Fruit fly (Drosophila melanogaster) whole organism, embryonic: ENCODE measurements around the gene wap.
A peak's percentile ranks its signal among the peaks of the same experiment; 100 is the strongest.

Experiments used
- Adf1 ChIP-seq: fragments of 200-800 bp; sonication (Bioruptor generic); IDR thresholded peaks from 2 replicates; pipeline ENCODE4 v1.3.6; 2022; ENCODE audit warnings: missing biosample characterization, missing genetic modification characterization
- BtbVII ChIP-seq: fragments of 200-800 bp; sonication (Bioruptor generic); optimal IDR thresholded peaks from 3 replicates; lab custom pipeline; 2017; ENCODE audit warnings: missing biosample characterization, mild to moderate bottlenecking, missing genetic modification characterization
- CG10366 ChIP-seq: fragments of 200-800 bp; sonication (Bioruptor generic); IDR thresholded peaks from 2 replicates; pipeline ENCODE4 v1.3.6; 2022; ENCODE audit warnings: missing biosample characterization, missing genetic modification characterization
- CG11723 ChIP-seq: fragments of 200-800 bp; sonication (Bioruptor generic); optimal IDR thresholded peaks from 2 replicates; lab custom pipeline; 2017; ENCODE audit warnings: missing biosample characterization, mild to moderate bottlenecking, missing genetic modification characterization
- CG12071 ChIP-seq: fragments of 200-800 bp; sonication (Bioruptor generic); optimal IDR thresholded peaks from 3 replicates; lab custom pipeline; 2018; ENCODE audit warnings: missing biosample characterization, mild to moderate bottlenecking, missing genetic modification characterization
- CG12942 ChIP-seq: fragments of 200-800 bp; sonication (Bioruptor generic); optimal IDR thresholded peaks from 3 replicates; lab custom pipeline; 2016; ENCODE audit warnings: missing biosample characterization, missing genetic modification characterization
- CG14965 ChIP-seq: fragments of 200-800 bp; sonication (Bioruptor generic); optimal IDR thresholded peaks from 2 replicates; lab custom pipeline; 2016; ENCODE audit warnings: missing biosample characterization, missing genetic modification characterization, borderline replicate concordance
- CG15011 ChIP-seq: fragments of 200-800 bp; sonication (Bioruptor generic); optimal IDR thresholded peaks from 3 replicates; lab custom pipeline; 2018; ENCODE audit warnings: missing biosample characterization, mild to moderate bottlenecking, missing genetic modification characterization
- CG15269 ChIP-seq: fragments of 200-800 bp; sonication (Bioruptor generic); optimal IDR thresholded peaks from 2 replicates; lab custom pipeline; 2018; ENCODE audit warnings: missing biosample characterization, mild to moderate bottlenecking, missing genetic modification characterization, moderate library complexity
- CG17385 ChIP-seq: fragments of 200-800 bp; sonication (Bioruptor generic); optimal IDR thresholded peaks from 3 replicates; lab custom pipeline; 2018; ENCODE audit warnings: missing biosample characterization, mild to moderate bottlenecking, missing genetic modification characterization
- CG18262 ChIP-seq: fragments of 200-800 bp; optimal IDR thresholded peaks from 3 replicates; lab custom pipeline; 2019; ENCODE audit warnings: missing biosample characterization, mild to moderate bottlenecking, missing genetic modification characterization, moderate library complexity
- CG30431 ChIP-seq: fragments of 200-800 bp; sonication (Bioruptor generic); optimal IDR thresholded peaks from 2 replicates; lab custom pipeline; 2017; ENCODE audit warnings: missing biosample characterization, missing genetic modification characterization
- CG31365 ChIP-seq: fragments of 200-800 bp; sonication (Bioruptor generic); optimal IDR thresholded peaks from 2 replicates; lab custom pipeline; 2018; ENCODE audit warnings: missing biosample characterization, mild to moderate bottlenecking, missing genetic modification characterization
- CG31388 ChIP-seq: fragments of 200-800 bp; sonication (Bioruptor generic); optimal IDR thresholded peaks from 2 replicates; lab custom pipeline; 2016; ENCODE audit warnings: missing biosample characterization, missing genetic modification characterization
- CG34376 ChIP-seq: fragments of 200-800 bp; sonication (Bioruptor generic); optimal IDR thresholded peaks from 2 replicates; lab custom pipeline; 2018; ENCODE audit warnings: missing biosample characterization, mild to moderate bottlenecking, missing genetic modification characterization
- CG4360 ChIP-seq: fragments of 200-800 bp; sonication (Bioruptor generic); IDR thresholded peaks from 2 replicates; pipeline ENCODE4 v1.3.6; 2022; ENCODE audit warnings: missing biosample characterization, missing genetic modification characterization
- CG6175 ChIP-seq: fragments of 200-800 bp; sonication (Bioruptor generic); IDR thresholded peaks from 3 replicates; pipeline ENCODE4 v1.3.6; 2022; ENCODE audit warnings: missing biosample characterization, missing genetic modification characterization
- CG7745 ChIP-seq: fragments of 200-800 bp; sonication (Bioruptor generic); optimal IDR thresholded peaks from 2 replicates; lab custom pipeline; 2018; ENCODE audit warnings: missing biosample characterization, mild to moderate bottlenecking, missing genetic modification characterization, moderate library complexity
- CG9797 ChIP-seq: fragments of 200-800 bp; sonication (Bioruptor generic); optimal IDR thresholded peaks from 3 replicates; lab custom pipeline; 2018; ENCODE audit warnings: missing biosample characterization, mild to moderate bottlenecking, missing genetic modification characterization
- CG9817 ChIP-seq: fragments of 200-800 bp; sonication (Bioruptor generic); optimal IDR thresholded peaks from 2 replicates; lab custom pipeline; 2018; ENCODE audit warnings: missing biosample characterization, mild to moderate bottlenecking, missing genetic modification characterization, moderate library complexity
- D ChIP-seq, 2 experiments: fragments of 200-800 bp in 1 of 2; fragments of >200 bp in 1 of 2; sonication (Bioruptor generic) in 1 of 2; optimal IDR thresholded peaks; 2 replicates in 1 of 2; 3 replicates in 1 of 2; lab custom pipeline; 2017; ENCODE audit warnings: mild to moderate bottlenecking in 1 of 2, missing biosample characterization in 1 of 2, missing genetic modification characterization in 1 of 2, missing genetic modification reagents in 1 of 2
- Dbx ChIP-seq: fragments of 200-800 bp; sonication (Bioruptor generic); IDR thresholded peaks from 3 replicates; pipeline ENCODE4 v1.3.6; 2022; ENCODE audit warnings: missing biosample characterization, missing genetic modification characterization
- Deaf1 ChIP-seq: fragments of 200-800 bp; optimal IDR thresholded peaks from 3 replicates; lab custom pipeline; 2019; ENCODE audit warnings: missing biosample characterization, mild to moderate bottlenecking, missing genetic modification characterization, moderate library complexity
- HLH3B ChIP-seq: fragments of 200-800 bp; sonication (Bioruptor generic); IDR thresholded peaks from 2 replicates; pipeline ENCODE4 v1.3.6; 2022; ENCODE audit warnings: missing biosample characterization, missing genetic modification characterization
- Hr78 ChIP-seq, 2 experiments: fragments of 200-800 bp in 1 of 2; fragments of >200 bp in 1 of 2; sonication (Bioruptor generic) in 1 of 2; optimal IDR thresholded peaks; 2 replicates each; lab custom pipeline; 2017 to 2019; ENCODE audit warnings: missing biosample characterization in 2 of 2, missing genetic modification characterization in 2 of 2, mild to moderate bottlenecking in 1 of 2, moderate library complexity in 1 of 2
- Lhr ChIP-seq: fragments of 200-800 bp; sonication (Bioruptor generic); optimal IDR thresholded peaks from 3 replicates; lab custom pipeline; 2017; ENCODE audit warnings: mild to moderate bottlenecking, missing biosample characterization, missing genetic modification reagents, missing genetic modification characterization
- Lpt ChIP-seq: fragments of >200 bp; optimal IDR thresholded peaks from 2 replicates; lab custom pipeline; 2018; ENCODE audit warnings: missing biosample characterization, missing genetic modification characterization
- NK7.1 ChIP-seq: fragments of 200-800 bp; sonication (Bioruptor generic); optimal IDR thresholded peaks from 3 replicates; lab custom pipeline; 2016; ENCODE audit warnings: missing biosample characterization, missing genetic modification characterization
- Neu2 ChIP-seq: fragments of 200-800 bp; sonication (Bioruptor generic); optimal IDR thresholded peaks from 3 replicates; lab custom pipeline; 2016; ENCODE audit warnings: missing biosample characterization, missing genetic modification characterization, borderline replicate concordance
- Oli ChIP-seq: fragments of 200-800 bp; sonication (Bioruptor generic); optimal IDR thresholded peaks from 2 replicates; lab custom pipeline; 2018; ENCODE audit warnings: missing biosample characterization, mild to moderate bottlenecking, missing genetic modification characterization, moderate library complexity
- Poxn ChIP-seq: fragments of 200-800 bp; sonication (Bioruptor generic); IDR thresholded peaks from 2 replicates; pipeline ENCODE4 v1.3.6; 2022; ENCODE audit warnings: missing biosample characterization, missing genetic modification characterization
- Sox102F ChIP-seq: fragments of 200-800 bp; sonication (Bioruptor generic); optimal IDR thresholded peaks from 2 replicates; lab custom pipeline; 2018; ENCODE audit warnings: missing biosample characterization, mild to moderate bottlenecking, missing genetic modification characterization, moderate library complexity
- Sry-β ChIP-seq: fragments of 200-800 bp; sonication (Bioruptor generic); optimal IDR thresholded peaks from 2 replicates; lab custom pipeline; 2018; ENCODE audit warnings: missing biosample characterization, mild to moderate bottlenecking, missing genetic modification characterization, moderate library complexity
- Trl ChIP-seq, 3 experiments: fragments of >200 bp in 2 of 3; fragments of 200-800 bp in 1 of 3; sonication (Bioruptor generic) in 1 of 3; optimal IDR thresholded peaks; 2 replicates in 1 of 3; 3 replicates in 2 of 3; lab custom pipeline; 2016 to 2017; ENCODE audit warnings: missing biosample characterization in 1 of 3, missing genetic modification characterization in 1 of 3
- Vsx1 ChIP-seq: fragments of 200-800 bp; sonication (Bioruptor generic); optimal IDR thresholded peaks from 2 replicates; lab custom pipeline; 2017; ENCODE audit warnings: missing biosample characterization, mild to moderate bottlenecking, missing genetic modification characterization, missing genetic modification reagents
- aop ChIP-seq: fragments of 200-800 bp; sonication (Bioruptor generic); IDR thresholded peaks from 2 replicates; pipeline ENCODE4 v1.3.6; 2022; ENCODE audit warnings: missing biosample characterization, missing genetic modification characterization
- bcd ChIP-seq: fragments of 200-800 bp; sonication (Bioruptor generic); optimal IDR thresholded peaks from 2 replicates; lab custom pipeline; 2017; ENCODE audit warnings: missing biosample characterization, mild to moderate bottlenecking, missing genetic modification characterization
- caup ChIP-seq: fragments of 200-800 bp; sonication (Bioruptor generic); optimal IDR thresholded peaks from 3 replicates; lab custom pipeline; 2017; ENCODE audit warnings: missing biosample characterization, mild to moderate bottlenecking, missing genetic modification characterization, moderate library complexity; ENCODE audit not compliant: severe bottlenecking
- cg ChIP-seq: fragments of 200-800 bp; sonication (Bioruptor generic); optimal IDR thresholded peaks from 3 replicates; lab custom pipeline; 2019; ENCODE audit warnings: missing biosample characterization, mild to moderate bottlenecking, missing genetic modification characterization, moderate library complexity
- da ChIP-seq: fragments of 200-800 bp; sonication (Bioruptor generic); optimal IDR thresholded peaks from 2 replicates; lab custom pipeline; 2016; ENCODE audit warnings: missing biosample characterization, missing genetic modification characterization
- dysf ChIP-seq: fragments of 200-800 bp; sonication (Bioruptor generic); IDR thresholded peaks from 3 replicates; pipeline ENCODE4 v1.3.6; 2022; ENCODE audit warnings: missing biosample characterization, missing genetic modification characterization
- eyg ChIP-seq: fragments of 200-800 bp; sonication (Bioruptor generic); optimal IDR thresholded peaks from 3 replicates; lab custom pipeline; 2016; ENCODE audit warnings: missing biosample characterization, missing genetic modification characterization
- her ChIP-seq: fragments of 200-800 bp; sonication (Bioruptor generic); optimal IDR thresholded peaks from 2 replicates; lab custom pipeline; 2016; ENCODE audit warnings: missing biosample characterization, missing genetic modification characterization
- mirr ChIP-seq: fragments of 200-800 bp; sonication (Bioruptor generic); optimal IDR thresholded peaks from 3 replicates; lab custom pipeline; 2018; ENCODE audit warnings: missing biosample characterization, mild to moderate bottlenecking, missing genetic modification characterization
- pan ChIP-seq, 4 experiments: fragments of >200 bp in 3 of 4; fragments of 200-800 bp in 1 of 4; sonication (Bioruptor generic) in 1 of 4; optimal IDR thresholded peaks in 3 of 4; IDR thresholded peaks in 1 of 4; 2 replicates each; pipeline versions ENCODE4 v1.3.6 to Lab custom; 2017 to 2022; ENCODE audit warnings: missing biosample characterization in 2 of 4, missing genetic modification characterization in 2 of 4, mixed read lengths in 1 of 4
- sc ChIP-seq, 3 experiments: fragments of >200 bp in 2 of 3; fragments of 200-800 bp in 1 of 3; sonication (Bioruptor generic) in 1 of 3; optimal IDR thresholded peaks; 2 replicates in 2 of 3; 3 replicates in 1 of 3; lab custom pipeline; 2017; ENCODE audit warnings: mild to moderate bottlenecking in 1 of 3, missing biosample characterization in 1 of 3, missing genetic modification characterization in 1 of 3, missing genetic modification reagents in 1 of 3
- slp2 ChIP-seq: fragments of 200-800 bp; sonication (Bioruptor generic); optimal IDR thresholded peaks from 2 replicates; lab custom pipeline; 2016; ENCODE audit warnings: missing biosample characterization, missing genetic modification characterization
- zfh2 ChIP-seq: fragments of 200-800 bp; sonication (Bioruptor generic); optimal IDR thresholded peaks from 2 replicates; lab custom pipeline; 2016; ENCODE audit warnings: missing biosample characterization, missing genetic modification characterization

Gene wap

DNA sequence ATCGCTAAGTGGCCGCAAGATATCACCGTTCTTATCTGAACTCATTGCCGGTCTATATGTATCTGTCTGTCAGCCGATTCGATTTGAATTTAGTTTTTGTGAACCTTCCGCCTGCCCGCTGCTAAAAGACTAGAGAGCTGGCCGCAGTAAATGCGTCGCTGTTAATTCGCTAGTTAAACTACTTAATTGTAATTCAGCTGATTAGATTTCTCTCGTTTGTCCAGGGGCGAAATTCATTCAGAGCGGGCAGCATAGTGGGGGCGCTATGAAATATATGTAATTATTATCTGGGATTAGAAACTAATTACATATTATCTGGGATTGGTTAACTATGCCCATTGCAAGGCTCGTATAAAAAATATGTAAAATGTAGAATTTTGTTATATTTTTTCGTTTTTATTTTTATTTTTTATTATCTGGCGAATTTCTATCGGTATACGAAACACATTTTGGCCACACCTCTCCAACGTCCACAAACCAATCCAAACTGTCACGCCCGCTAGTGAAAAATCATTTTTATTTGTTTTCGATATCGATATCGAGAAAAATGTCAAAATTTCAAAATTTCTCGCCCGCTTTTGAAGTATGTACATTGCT lies 5.9 kb downstream of the wap start, which contains the start of the genes CG14615 and tilB (continued):
- no peak for TF ChIP-seq CG12942
- no peak for TF ChIP-seq Lpt
- no peak for TF ChIP-seq pan (optimal IDR thresholded peaks at IDR 0.05; lab: Kevin White, UChicago)
- TF ChIP-seq pan (GFP tag; optimal IDR thresholded peaks at IDR 0.05 in 1 of 2, IDR thresholded peaks at IDR 0.05 in 1 of 2), result peak in 1 of 2 experiments; percentile 16
- no peak for TF ChIP-seq CG31365 (tag; lab: Kevin White, UChicago)
- TF ChIP-seq NK7.1 (GFP tag; lab: Kevin White, UChicago), result no peak
- no peak for TF ChIP-seq CG14965 (GFP tag; lab: Kevin White, UChicago)
- TF ChIP-seq BtbVII, result no peak
- no peak for TF ChIP-seq D (optimal IDR thresholded peaks at IDR 0.05; lab: Kevin White, UChicago)
- no peak for TF ChIP-seq D (GFP tag; optimal IDR thresholded peaks at IDR 0.05; lab: Kevin White, UChicago)
- TF ChIP-seq CG18262 (tag; lab: Kevin White, UChicago), result no peak
- TF ChIP-seq her (GFP tag; lab: Kevin White, UChicago), result no peak
- no peak for TF ChIP-seq Adf1 (GFP tag; lab: Robert Waterston, UW)
- TF ChIP-seq CG30431, result no peak
- peak; percentile 62 for TF ChIP-seq CG34376
- TF ChIP-seq Sry-β (GFP tag; lab: Kevin White, UChicago), result no peak
- TF ChIP-seq Oli (tag; lab: Kevin White, UChicago), result no peak
- TF ChIP-seq CG31388 (GFP tag; lab: Kevin White, UChicago), result no peak
- TF ChIP-seq CG7745 (tag; lab: Kevin White, UChicago), result no peak
- TF ChIP-seq Neu2 (GFP tag; lab: Kevin White, UChicago), result no peak
- no peak for TF ChIP-seq caup (GFP tag; lab: Kevin White, UChicago)
- no peak for TF ChIP-seq bcd (GFP tag; lab: Kevin White, UChicago)
- TF ChIP-seq CG10366, result no peak
- peak; percentile 33 for TF ChIP-seq zfh2 (GFP tag; lab: Kevin White, UChicago)
- no peak for TF ChIP-seq da (GFP tag; lab: Kevin White, UChicago)
- TF ChIP-seq Deaf1, result no peak
- no peak for TF ChIP-seq slp2 (GFP tag; lab: Kevin White, UChicago)
- no peak for TF ChIP-seq Vsx1 (GFP tag; lab: Kevin White, UChicago)
- no peak for TF ChIP-seq CG17385 (GFP tag; lab: Kevin White, UChicago)
- TF ChIP-seq CG4360 (GFP tag; lab: Robert Waterston, UW), result no peak
- TF ChIP-seq Lhr (GFP tag; lab: Kevin White, UChicago), result no peak
- no peak for TF ChIP-seq CG6175
- no peak for TF ChIP-seq aop
- 0 out of 3 replicates have a peak, but pooled peaks have one; percentile 17 for TF ChIP-seq Dbx
- TF ChIP-seq dysf (GFP tag; lab: Robert Waterston, UW), result 0 out of 3 replicates have a peak, but pooled peaks have one; percentile 18
- TF ChIP-seq cg (GFP tag; lab: Kevin White, UChicago), result no peak
- no peak for TF ChIP-seq Hr78 (GFP tag; optimal IDR thresholded peaks at IDR 0.05; lab: Kevin White, UChicago)
- TF ChIP-seq eyg (GFP tag; lab: Kevin White, UChicago), result no peak
- TF ChIP-seq Poxn, result no peak
- no peak for TF ChIP-seq CG15011 (GFP tag; lab: Kevin White, UChicago)
- TF ChIP-seq CG12071 (GFP tag; lab: Kevin White, UChicago), result no peak
- TF ChIP-seq CG9797 (GFP tag; lab: Kevin White, UChicago), result no peak
- TF ChIP-seq Sox102F (GFP tag; lab: Kevin White, UChicago), result no peak
- TF ChIP-seq Trl (optimal IDR thresholded peaks at IDR 0.05; lab: Kevin White, UChicago), result no peak
- no peak for TF ChIP-seq Trl (GFP tag; optimal IDR thresholded peaks at IDR 0.05; lab: Kevin White, UChicago)
- TF ChIP-seq sc (optimal IDR thresholded peaks at IDR 0.05; lab: Kevin White, UChicago), result no peak
- TF ChIP-seq sc (GFP tag; optimal IDR thresholded peaks at IDR 0.05; lab: Kevin White, UChicago), result no peak
- peak; percentile 89 for TF ChIP-seq mirr (GFP tag; lab: Kevin White, UChicago)
- TF ChIP-seq CG9817 (tag; lab: Kevin White, UChicago), result peak; percentile 8
- no peak for TF ChIP-seq CG15269 (tag; lab: Kevin White, UChicago)
- no peak for TF ChIP-seq HLH3B (GFP tag; lab: Robert Waterston, UW)
- no peak for TF ChIP-seq CG11723 (GFP tag; lab: Kevin White, UChicago)
